Fruit fly (Drosophila melanogaster) whole organism, embryonic: ENCODE measurements around the gene Awh.

ENCODE experiments used
- CG11723 ChIP-seq: fragments of 200-800 bp; sonication (Bioruptor generic); optimal IDR thresholded peaks from 2 replicates; lab custom pipeline; 2017; ENCODE audit warnings: missing biosample characterization, mild to moderate bottlenecking, missing genetic modification characterization
- CG1233 ChIP-seq: fragments of 200-800 bp; sonication (Bioruptor generic); optimal IDR thresholded peaks from 4 replicates; lab custom pipeline; 2018; ENCODE audit warnings: missing biosample characterization, mild to moderate bottlenecking, missing genetic modification characterization
- CG6254 ChIP-seq: fragments of 200-800 bp; sonication (Bioruptor generic); optimal IDR thresholded peaks from 3 replicates; lab custom pipeline; 2017; ENCODE audit warnings: mild to moderate bottlenecking, missing biosample characterization, missing genetic modification reagents, missing genetic modification characterization
- CG8478 ChIP-seq: fragments of >200 bp; optimal IDR thresholded peaks from 2 replicates; lab custom pipeline; 2018
- Gug ChIP-seq: fragments of 200-800 bp; sonication (Bioruptor generic); IDR thresholded peaks from 4 replicates; pipeline ENCODE4 v1.3.6; 2022; ENCODE audit warnings: missing biosample characterization, missing genetic modification characterization
- Mrtf ChIP-seq: fragments of 200-800 bp; sonication (Bioruptor generic); IDR thresholded peaks from 3 replicates; pipeline ENCODE4 v1.3.6; 2022; ENCODE audit warnings: missing biosample characterization, missing genetic modification characterization
- btn ChIP-seq: fragments of 200-800 bp; sonication (Bioruptor generic); optimal IDR thresholded peaks from 2 replicates; lab custom pipeline; 2016; ENCODE audit warnings: missing biosample characterization, missing genetic modification characterization
- crol ChIP-seq: fragments of 200-800 bp; sonication (Bioruptor generic); IDR thresholded peaks from 2 replicates; pipeline ENCODE4 v1.3.6; 2022; ENCODE audit warnings: missing biosample characterization, missing genetic modification characterization
- org-1 ChIP-seq: fragments of 200-800 bp; sonication (Bioruptor generic); optimal IDR thresholded peaks from 2 replicates; lab custom pipeline; 2017; ENCODE audit warnings: missing biosample characterization, missing genetic modification characterization
- pan ChIP-seq, 4 experiments: fragments of >200 bp in 3 of 4; fragments of 200-800 bp in 1 of 4; sonication (Bioruptor generic) in 1 of 4; optimal IDR thresholded peaks in 3 of 4; IDR thresholded peaks in 1 of 4; 2 replicates each; pipeline versions ENCODE4 v1.3.6 to Lab custom; 2017 to 2022; ENCODE audit warnings: missing biosample characterization in 2 of 4, missing genetic modification characterization in 2 of 4, mixed read lengths in 1 of 4
- pb ChIP-seq: fragments of 200-800 bp; sonication (Bioruptor generic); optimal IDR thresholded peaks from 3 replicates; lab custom pipeline; 2016; ENCODE audit warnings: missing biosample characterization, missing genetic modification characterization
- pum ChIP-seq: fragments of 200-800 bp; sonication (Bioruptor generic); optimal IDR thresholded peaks from 2 replicates; lab custom pipeline; 2016; ENCODE audit warnings: missing biosample characterization, missing genetic modification characterization
- trem ChIP-seq: fragments of 200-800 bp; optimal IDR thresholded peaks from 3 replicates; lab custom pipeline; 2019; ENCODE audit warnings: missing biosample characterization, mild to moderate bottlenecking, missing genetic modification characterization, moderate library complexity

DNA sequence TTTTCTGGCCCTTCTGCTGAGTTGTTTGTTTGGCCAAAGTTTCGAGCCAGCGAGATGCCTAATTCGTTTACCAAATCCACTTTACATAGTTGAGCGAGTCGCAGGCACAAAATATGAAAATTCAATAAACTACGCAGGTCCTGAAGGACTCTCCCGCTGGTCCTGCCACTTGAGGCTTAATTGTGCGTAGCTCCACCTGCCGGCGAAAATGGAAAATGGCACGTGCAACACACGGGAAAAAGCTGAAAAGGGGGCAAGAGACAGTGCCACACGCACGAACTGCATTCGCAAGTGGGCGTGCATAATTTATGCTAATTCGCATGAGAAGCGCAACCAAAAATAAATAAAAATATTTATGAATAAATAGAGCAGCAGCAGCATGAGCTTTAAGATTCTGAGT lies 39.9 kb downstream of the Awh start:
- TF ChIP-seq btn (GFP tag; lab: Kevin White, UChicago) (no peak), org-1 (GFP tag; lab: Kevin White, UChicago) (no peak), CG11723 (GFP tag; lab: Kevin White, UChicago) (no peak), crol (no peak), pum (GFP tag; lab: Kevin White, UChicago) (no peak), CG1233 (GFP tag; lab: Kevin White, UChicago) (no peak), pan (optimal IDR thresholded peaks at IDR 0.05; lab: Kevin White, UChicago) (no peak), pan (GFP tag; optimal IDR thresholded peaks at IDR 0.05 in 1 of 2, IDR thresholded peaks at IDR 0.05 in 1 of 2) (no peak), Gug (GFP tag; lab: Robert Waterston, UW) (no peak), pb (no peak), trem (tag; lab: Kevin White, UChicago) (no peak), CG8478 (lab: Kevin White, UChicago) (no peak), Mrtf (GFP tag; lab: Robert Waterston, UW) (no peak), CG6254 (GFP tag; lab: Kevin White, UChicago) (no peak)
